Worm (Caenorhabditis elegans): ENCODE data around the gene vps-16.

vps-16 gene

ce11 chrIII:6453665-6454064 lies 20.6 kb downstream of the vps-16 start (continued):
- TF ChIP-seq hpl-2 (GFP tag; optimal IDR thresholded peaks at IDR 0.05) (peak; percentile 49), mep-1 (tag; optimal IDR thresholded peaks at IDR 0.05) (peak; percentile 49), nhr-77 (tag; optimal IDR thresholded peaks at IDR 0.05) (peak; percentile 85), nhr-28 (tag; optimal IDR thresholded peaks at IDR 0.05) (no peak), egl-13 (tag; optimal IDR thresholded peaks at IDR 0.05) (no peak), xbp-1 (tag; optimal IDR thresholded peaks at IDR 0.05) (peak; percentile 65), C34B4.2 (tag; optimal IDR thresholded peaks at IDR 0.05) (no peak), blmp-1 (tag; optimal IDR thresholded peaks at IDR 0.05) (peak; percentile 93), alr-1 (tag; optimal IDR thresholded peaks at IDR 0.05; ENCODE audit: borderline replicate concordance) (no peak), egl-27 (tag; optimal IDR thresholded peaks at IDR 0.05) (no peak), nhr-85 (tag) (peak; percentile 83), lin-39 (tag; optimal IDR thresholded peaks at IDR 0.05) (no peak), rnt-1 (tag; optimal IDR thresholded peaks at IDR 0.05) (peak; percentile 83), ceh-63 (GFP tag; optimal IDR thresholded peaks at IDR 0.05) (no peak), lin-15B (tag; optimal IDR thresholded peaks at IDR 0.05) (peak; percentile 55), ceh-8 (GFP tag; optimal IDR thresholded peaks at IDR 0.05) (no peak), elt-2 (tag; optimal IDR thresholded peaks at IDR 0.05) (no peak), fkh-8 (tag; optimal IDR thresholded peaks at IDR 0.05) (peak; percentile 75), hlh-17 (GFP tag; optimal IDR thresholded peaks at IDR 0.05; ENCODE audit: borderline replicate concordance) (no peak), ceh-82 (tag; optimal IDR thresholded peaks at IDR 0.05) (peak; percentile 50 to 88 (median 73)), unc-30 (tag; optimal IDR thresholded peaks at IDR 0.05) (no peak), ceh-88 (GFP tag; IDR thresholded peaks at IDR 0.05) (peak; percentile 51; the same call in 1 of the 2 replicates), jun-1 (tag; optimal IDR thresholded peaks at IDR 0.05) (peak; percentile 56), vab-15 (tag; optimal IDR thresholded peaks at IDR 0.05) (no peak), ama-1 (optimal IDR thresholded peaks at IDR 0.05) (no peak), ztf-4 (tag; optimal IDR thresholded peaks at IDR 0.05) (peak; percentile 66), lin-13 (GFP tag; optimal IDR thresholded peaks at IDR 0.05) (peak; percentile 82), dsc-1 (tag; optimal IDR thresholded peaks at IDR 0.05) (peak; percentile 29), nhr-19 (GFP tag; conservative IDR thresholded peaks at IDR 0.05) (peak; percentile 78), fos-1 (tag; optimal IDR thresholded peaks at IDR 0.05) (peak; percentile 70), mef-2 (tag; optimal IDR thresholded peaks at IDR 0.05) (peak; percentile 7), pag-3 (tag; optimal IDR thresholded peaks at IDR 0.05; ENCODE audit: borderline replicate concordance, insufficient read depth) (no peak), fkh-10 (GFP tag; optimal IDR thresholded peaks at IDR 0.05) (peak; percentile 18), efl-1 (optimal IDR thresholded peaks at IDR 0.05) (peak; percentile 84 to 89), efl-1 (GFP tag; optimal IDR thresholded peaks at IDR 0.05 in 1 of 2) (peak; percentile 72 to 97), zip-4 (GFP tag; optimal IDR thresholded peaks at IDR 0.05) (no peak), nhr-76 (tag; optimal IDR thresholded peaks at IDR 0.05) (no peak), aha-1 (tag; optimal IDR thresholded peaks at IDR 0.05) (no peak), lir-3 (tag; optimal IDR thresholded peaks at IDR 0.05; ENCODE audit: poor library complexity) (peak; percentile 12)

DNA sequence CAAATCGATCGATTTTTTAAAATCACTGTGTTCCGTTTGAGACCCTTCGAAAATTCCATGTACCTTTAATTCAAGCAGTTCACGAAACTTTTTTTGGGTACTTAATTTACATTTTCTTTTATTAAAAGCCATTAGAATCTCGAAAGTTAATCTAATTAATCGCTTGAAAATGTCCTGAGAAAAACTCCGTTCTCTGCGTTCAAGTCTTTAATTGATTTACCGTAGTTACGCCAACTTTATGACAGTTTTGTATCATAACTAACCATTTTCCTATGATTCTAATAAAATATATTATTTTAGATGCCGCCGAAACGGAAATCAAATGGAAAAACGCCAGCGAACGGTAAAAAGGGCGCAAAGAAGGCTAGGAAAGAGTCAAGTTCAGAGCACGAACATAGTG lies 21.1 kb downstream of the vps-16 start, which contains the start of gene jhdm-1:
TSS of gene jhdm-1 (plus strand) at position 301 of the 400 bp plus-strand sequence.
- TF ChIP-seq rnt-1 (tag; optimal IDR thresholded peaks at IDR 0.05) (no peak), C34B4.2 (tag; optimal IDR thresholded peaks at IDR 0.05) (no peak), grh-1 (GFP tag; IDR thresholded peaks at IDR 0.05) (no peak), tlp-1 (tag; optimal IDR thresholded peaks at IDR 0.05) (no peak), pax-3 (tag; optimal IDR thresholded peaks at IDR 0.05) (no peak), unc-86 (tag; optimal IDR thresholded peaks at IDR 0.05) (no peak), dsc-1 (tag; optimal IDR thresholded peaks at IDR 0.05) (no peak), lin-35 (GFP tag; optimal IDR thresholded peaks at IDR 0.05) (no peak), isw-1 (GFP tag; IDR thresholded peaks at IDR 0.05) (no peak), zip-4 (GFP tag; optimal IDR thresholded peaks at IDR 0.05) (no peak), ceh-82 (tag; optimal IDR thresholded peaks at IDR 0.05) (no peak), nhr-47 (tag; optimal IDR thresholded peaks at IDR 0.05) (no peak), tbx-2 (tag; optimal IDR thresholded peaks at IDR 0.05) (no peak), mef-2 (tag; optimal IDR thresholded peaks at IDR 0.05) (no peak), swsn-7 (tag; optimal IDR thresholded peaks at IDR 0.05) (no peak), lin-14 (GFP tag; optimal IDR thresholded peaks at IDR 0.05) (no peak), ceh-63 (GFP tag; optimal IDR thresholded peaks at IDR 0.05) (no peak)
